Fruit fly (Drosophila melanogaster) whole organism, wandering third instar larva: ENCODE results near the gene Cdk8.

Source experiments
- CG32264 ChIP-seq: fragments of 200-800 bp; sonication (Bioruptor generic); optimal IDR thresholded peaks from 2 replicates; lab custom pipeline; 2016; ENCODE audit warnings: missing biosample characterization, missing genetic modification characterization
- CG9705 ChIP-seq: fragments of 200-800 bp; sonication (Bioruptor generic); optimal IDR thresholded peaks from 2 replicates; lab custom pipeline; 2018; ENCODE audit warnings: missing biosample characterization, mild to moderate bottlenecking, missing genetic modification characterization
- CrebA ChIP-seq: fragments of 200-800 bp; sonication (Bioruptor generic); optimal IDR thresholded peaks from 2 replicates; lab custom pipeline; 2016; ENCODE audit warnings: missing biosample characterization, mild to moderate bottlenecking, missing genetic modification characterization, borderline replicate concordance
- Dfd ChIP-seq: fragments of >200 bp; optimal IDR thresholded peaks from 2 replicates; lab custom pipeline; 2017; ENCODE audit warnings: missing biosample characterization, missing genetic modification characterization
- Dif ChIP-seq: fragments of 200-275, 200-300 bp; sonication (Bioruptor generic); optimal IDR thresholded peaks from 2 replicates; lab custom pipeline; 2018; ENCODE audit warnings: missing biosample characterization, missing genetic modification characterization; ENCODE audit not compliant: partially characterized antibody
- GATAd ChIP-seq: sonication (Bioruptor generic); optimal IDR thresholded peaks from 2 replicates; lab custom pipeline; 2016; ENCODE audit warnings: missing biosample characterization, missing genetic modification characterization
- HLH106 ChIP-seq: fragments of 200-800 bp; optimal IDR thresholded peaks from 3 replicates; lab custom pipeline; 2019; ENCODE audit warnings: missing biosample characterization, mild to moderate bottlenecking, missing genetic modification characterization, moderate library complexity
- Hnf4 ChIP-seq: fragments of 200-800 bp; sonication (Bioruptor generic); optimal IDR thresholded peaks from 2 replicates; lab custom pipeline; 2016; ENCODE audit warnings: missing biosample characterization, mild to moderate bottlenecking, missing genetic modification characterization
- Hr83 ChIP-seq: fragments of 200-300 bp; sonication (Bioruptor generic); optimal IDR thresholded peaks from 2 replicates; lab custom pipeline; 2016; ENCODE audit warnings: missing biosample characterization, mild to moderate bottlenecking, missing genetic modification characterization, moderate library complexity; ENCODE audit not compliant: poor library complexity, severe bottlenecking
- Jra ChIP-seq: sonication (Bioruptor generic); optimal IDR thresholded peaks from 2 replicates; lab custom pipeline; 2016; ENCODE audit warnings: missing biosample characterization, missing genetic modification characterization
- Mio ChIP-seq: sonication (Bioruptor generic); optimal IDR thresholded peaks from 2 replicates; lab custom pipeline; 2016; ENCODE audit warnings: missing biosample characterization, missing genetic modification characterization
- Myc ChIP-seq: fragments of >200 bp; optimal IDR thresholded peaks from 2 replicates; lab custom pipeline; 2017
- N ChIP-seq: fragments of >200 bp; optimal IDR thresholded peaks from 2 replicates; lab custom pipeline; 2018; ENCODE audit warnings: missing biosample characterization, missing external identifiers, missing genetic modification characterization
- OdsH ChIP-seq: fragments of 200-800 bp; sonication (Bioruptor generic); optimal IDR thresholded peaks from 2 replicates; lab custom pipeline; 2016; ENCODE audit warnings: missing biosample characterization, mild to moderate bottlenecking, missing genetic modification characterization
- Rel ChIP-seq, 2 experiments: fragments of 200-800 bp; sonication (Bioruptor generic) in 1 of 2; optimal IDR thresholded peaks; 2 replicates in 1 of 2; 3 replicates in 1 of 2; lab custom pipeline; 2016 to 2019; ENCODE audit warnings: mild to moderate bottlenecking in 2 of 2, missing biosample characterization in 2 of 2, missing genetic modification characterization in 2 of 2, moderate library complexity in 1 of 2
- Sp1 ChIP-seq: fragments of 200-800 bp; sonication (Bioruptor generic); optimal IDR thresholded peaks from 3 replicates; lab custom pipeline; 2019; ENCODE audit warnings: missing biosample characterization, mild to moderate bottlenecking, missing genetic modification characterization, moderate library complexity
- Vsx2 ChIP-seq: fragments of 200-300, 225-300 bp; sonication (Bioruptor generic); optimal IDR thresholded peaks from 2 replicates; lab custom pipeline; 2018; ENCODE audit warnings: missing biosample characterization, missing genetic modification characterization; ENCODE audit not compliant: partially characterized antibody
- br ChIP-seq: fragments of 200-800 bp; sonication (Bioruptor generic); optimal IDR thresholded peaks from 2 replicates; lab custom pipeline; 2016; ENCODE audit warnings: missing biosample characterization, missing genetic modification characterization
- brk ChIP-seq: fragments of 200-800 bp; sonication (Bioruptor generic); optimal IDR thresholded peaks from 2 replicates; lab custom pipeline; 2016; ENCODE audit warnings: missing biosample characterization, mild to moderate bottlenecking, missing genetic modification characterization
- dl ChIP-seq, 2 experiments: fragments of 175-275, 200-275 bp in 1 of 2; fragments of 200-275 bp in 1 of 2; sonication (Bioruptor generic); optimal IDR thresholded peaks; lab custom pipeline; 2018; ENCODE audit warnings: mild to moderate bottlenecking in 2 of 2, missing biosample characterization in 2 of 2, missing genetic modification characterization in 2 of 2, moderate library complexity in 2 of 2; ENCODE audit not compliant: partially characterized antibody in 2 of 2, insufficient read depth in 1 of 2
- dmrt93B ChIP-seq: fragments of 200-800 bp; sonication (Bioruptor generic); optimal IDR thresholded peaks from 2 replicates; lab custom pipeline; 2018; ENCODE audit warnings: missing biosample characterization, mild to moderate bottlenecking, missing genetic modification characterization
- ey ChIP-seq: fragments of 200-800 bp; sonication (Bioruptor generic); optimal IDR thresholded peaks from 2 replicates; lab custom pipeline; 2016; ENCODE audit warnings: missing biosample characterization, missing genetic modification characterization
- foxo ChIP-seq, 2 experiments: fragments of 200-800 bp; sonication (Bioruptor generic); optimal IDR thresholded peaks; 2 replicates in 1 of 2; 3 replicates in 1 of 2; lab custom pipeline; 2016 to 2017; ENCODE audit warnings: missing biosample characterization in 2 of 2, missing genetic modification characterization in 2 of 2
- fru ChIP-seq: fragments of 200-800 bp; sonication (Bioruptor generic); optimal IDR thresholded peaks from 3 replicates; lab custom pipeline; 2016; ENCODE audit warnings: missing biosample characterization, mild to moderate bottlenecking, missing genetic modification characterization
- h ChIP-seq: fragments of 200-800 bp; sonication (Bioruptor generic); optimal IDR thresholded peaks from 3 replicates; lab custom pipeline; 2016; ENCODE audit warnings: missing biosample characterization, mild to moderate bottlenecking, missing genetic modification characterization
- jim ChIP-seq: fragments of 175-275, 200-325 bp; sonication (Bioruptor generic); optimal IDR thresholded peaks from 2 replicates; lab custom pipeline; 2016; ENCODE audit warnings: missing biosample characterization, mild to moderate bottlenecking, missing genetic modification characterization
- lola ChIP-seq: fragments of >200 bp; optimal IDR thresholded peaks from 2 replicates; lab custom pipeline; 2017; ENCODE audit warnings: missing biosample characterization, missing genetic modification characterization
- pan ChIP-seq: fragments of >200 bp; optimal IDR thresholded peaks from 2 replicates; lab custom pipeline; 2017
- psq ChIP-seq: fragments of 200-800 bp; sonication (Bioruptor generic); optimal IDR thresholded peaks from 3 replicates; lab custom pipeline; 2017; ENCODE audit warnings: missing biosample characterization, mild to moderate bottlenecking, missing genetic modification characterization, moderate library complexity
- rgr ChIP-seq: fragments of 200-800 bp; sonication (Bioruptor generic); optimal IDR thresholded peaks from 3 replicates; lab custom pipeline; 2016; ENCODE audit warnings: missing biosample characterization, mild to moderate bottlenecking, missing genetic modification characterization
- sage ChIP-seq: fragments of 200-800 bp; sonication (Bioruptor generic); optimal IDR thresholded peaks from 2 replicates; lab custom pipeline; 2016; ENCODE audit warnings: missing biosample characterization, mild to moderate bottlenecking, missing genetic modification characterization
- sv ChIP-seq: fragments of 200-800 bp; sonication (Bioruptor generic); optimal IDR thresholded peaks from 3 replicates; lab custom pipeline; 2016; ENCODE audit warnings: missing biosample characterization, missing genetic modification characterization
- tai ChIP-seq: sonication (Bioruptor generic); optimal IDR thresholded peaks from 2 replicates; lab custom pipeline; 2016; ENCODE audit warnings: missing biosample characterization, missing genetic modification characterization
- usp ChIP-seq: fragments of >200 bp; optimal IDR thresholded peaks from 2 replicates; lab custom pipeline; 2017; ENCODE audit warnings: missing biosample characterization, missing genetic modification characterization
- woc ChIP-seq: sonication (Bioruptor generic); optimal IDR thresholded peaks from 2 replicates; lab custom pipeline; 2016; ENCODE audit warnings: missing biosample characterization, mild to moderate bottlenecking, missing genetic modification characterization

Gene Cdk8

dm6 chr3L:9854583-9855519 lies 16.4 kb upstream of the Cdk8 start, which contains the start of gene RasGAP1:
RasGAP1 (minus strand) TSS chr3L:9855285.
- peak; percentile 90 for TF ChIP-seq Dif
- TF ChIP-seq Myc: peak; percentile 32
- no peak for TF ChIP-seq jim
- TF ChIP-seq psq (GFP tag; lab: Kevin White, UChicago): peak; percentile 34
- no peak for TF ChIP-seq Jra (GFP tag; lab: Kevin White, UChicago)
- TF ChIP-seq dl (GFP tag; optimal IDR thresholded peaks at IDR 0.05; lab: Kevin White, UChicago; ENCODE audit: insufficient read depth in 1 of 2, partially characterized antibody in 2 of 2): peak; percentile 20 to 53
- no peak for TF ChIP-seq OdsH (GFP tag; lab: Kevin White, UChicago)
- no peak for TF ChIP-seq Rel (GFP tag; optimal IDR thresholded peaks at IDR 0.05; lab: Kevin White, UChicago)
- TF ChIP-seq Rel (tag; optimal IDR thresholded peaks at IDR 0.05; lab: Kevin White, UChicago): peak; percentile 13
- TF ChIP-seq Sp1: peak; percentile 35
- no peak for TF ChIP-seq ey (GFP tag; lab: Kevin White, UChicago)
- peak; percentile 14 for TF ChIP-seq sage (GFP tag; lab: Kevin White, UChicago)

- peak; percentile 66 for TF ChIP-seq psq (GFP tag; lab: Kevin White, UChicago)
- TF ChIP-seq brk (GFP tag; lab: Kevin White, UChicago): peak; percentile 2
- TF ChIP-seq HLH106 (tag; lab: Kevin White, UChicago): no peak
- peak; percentile 86 for TF ChIP-seq fru (GFP tag; lab: Kevin White, UChicago)
- TF ChIP-seq br (GFP tag; lab: Kevin White, UChicago): no peak
- TF ChIP-seq sv (GFP tag; lab: Kevin White, UChicago): no peak
- TF ChIP-seq dl (GFP tag; optimal IDR thresholded peaks at IDR 0.05; lab: Kevin White, UChicago; ENCODE audit: insufficient read depth in 1 of 2, partially characterized antibody in 2 of 2): peak in 1 of 2 experiments; percentile 61
- TF ChIP-seq Myc: no peak
- TF ChIP-seq lola (GFP tag; lab: Kevin White, UChicago): no peak
- TF ChIP-seq CrebA (GFP tag; lab: Kevin White, UChicago): no peak
- TF ChIP-seq Mio (GFP tag; lab: Kevin White, UChicago): no peak
- TF ChIP-seq Vsx2: no peak
- peak; percentile 21 for TF ChIP-seq Dif
- TF ChIP-seq sage (GFP tag; lab: Kevin White, UChicago): no peak
- TF ChIP-seq N: peak; percentile 28
- TF ChIP-seq Rel (GFP tag; optimal IDR thresholded peaks at IDR 0.05; lab: Kevin White, UChicago): no peak
- peak; percentile 90 for TF ChIP-seq Rel (tag; optimal IDR thresholded peaks at IDR 0.05; lab: Kevin White, UChicago)
- TF ChIP-seq Hnf4 (GFP tag; lab: Kevin White, UChicago): no peak
- TF ChIP-seq usp (GFP tag; lab: Kevin White, UChicago): no peak
- no peak for TF ChIP-seq CG32264 (GFP tag; lab: Kevin White, UChicago)
- TF ChIP-seq tai (GFP tag; lab: Kevin White, UChicago): no peak
- no peak for TF ChIP-seq woc
- no peak for TF ChIP-seq CG9705
- no peak for TF ChIP-seq Dfd (GFP tag; lab: Kevin White, UChicago)
- TF ChIP-seq GATAd (GFP tag; lab: Kevin White, UChicago): no peak
- no peak for TF ChIP-seq ey (GFP tag; lab: Kevin White, UChicago)
- no peak for TF ChIP-seq Hr83 (GFP tag; lab: Kevin White, UChicago)
- TF ChIP-seq Jra (GFP tag; lab: Kevin White, UChicago): peak; percentile 20
- TF ChIP-seq foxo (GFP tag; optimal IDR thresholded peaks at IDR 0.05; lab: Kevin White, UChicago): peak in 1 of 2 experiments; percentile 25
- peak; percentile 62 for TF ChIP-seq h (GFP tag; lab: Kevin White, UChicago)
- no peak for TF ChIP-seq OdsH (GFP tag; lab: Kevin White, UChicago)
- TF ChIP-seq rgr (GFP tag; lab: Kevin White, UChicago): no peak
- no peak for TF ChIP-seq pan (lab: Kevin White, UChicago)
- no peak for TF ChIP-seq dmrt93B (GFP tag; lab: Kevin White, UChicago)
Measured at dm6 chr3L:9853895-9854470, 15.5 kb upstream of the Cdk8 start.
